Fruit fly (Drosophila melanogaster) whole organism, embryonic: Measurements from ENCODE around the gene fliI.

ENCODE experiments used
- CG10267 ChIP-seq: fragments of 200-800 bp; sonication (Bioruptor generic); optimal IDR thresholded peaks from 2 replicates; lab custom pipeline; 2018; ENCODE audit warnings: missing biosample characterization, mild to moderate bottlenecking, missing genetic modification characterization, moderate library complexity
- CG10979 ChIP-seq: fragments of 200-800 bp; sonication (Bioruptor generic); optimal IDR thresholded peaks from 2 replicates; lab custom pipeline; 2018; ENCODE audit warnings: missing biosample characterization, mild to moderate bottlenecking, missing genetic modification characterization, moderate library complexity
- CG11456 ChIP-seq: fragments of 200-800 bp; sonication (Bioruptor generic); IDR thresholded peaks from 3 replicates; pipeline ENCODE4 v1.3.6; 2022; ENCODE audit warnings: missing biosample characterization, missing genetic modification characterization
- CG12219 ChIP-seq: fragments of 200-800 bp; sonication (Bioruptor generic); optimal IDR thresholded peaks from 3 replicates; lab custom pipeline; 2018; ENCODE audit warnings: missing biosample characterization, mild to moderate bottlenecking, missing genetic modification characterization
- CG12391 ChIP-seq: fragments of 200-800 bp; sonication (Bioruptor generic); optimal IDR thresholded peaks from 3 replicates; lab custom pipeline; 2018; ENCODE audit warnings: missing biosample characterization, mild to moderate bottlenecking, missing genetic modification characterization, moderate library complexity
- CG12659 ChIP-seq: fragments of 200-800 bp; sonication (Bioruptor generic); optimal IDR thresholded peaks from 3 replicates; lab custom pipeline; 2017; ENCODE audit warnings: mild to moderate bottlenecking, missing biosample characterization, missing genetic modification reagents, missing genetic modification characterization
- CG17361 ChIP-seq: fragments of 200-800 bp; sonication (Bioruptor generic); IDR thresholded peaks from 3 replicates; pipeline ENCODE4 v1.3.6; 2022; ENCODE audit warnings: missing biosample characterization, missing genetic modification characterization
- CG31388 ChIP-seq: fragments of 200-800 bp; sonication (Bioruptor generic); optimal IDR thresholded peaks from 2 replicates; lab custom pipeline; 2016; ENCODE audit warnings: missing biosample characterization, missing genetic modification characterization
- CG32772 ChIP-seq: fragments of 200-800 bp; sonication (Bioruptor generic); IDR thresholded peaks from 2 replicates; pipeline ENCODE4 v1.3.6; 2022; ENCODE audit warnings: missing biosample characterization, missing genetic modification characterization
- CG3281 ChIP-seq: fragments of 200-800 bp; sonication (Bioruptor generic); optimal IDR thresholded peaks from 3 replicates; lab custom pipeline; 2017; ENCODE audit warnings: missing biosample characterization, mild to moderate bottlenecking, missing genetic modification characterization
- CG5180 ChIP-seq: fragments of 200-800 bp; sonication (Bioruptor generic); optimal IDR thresholded peaks from 3 replicates; lab custom pipeline; 2017; ENCODE audit warnings: missing biosample characterization, missing genetic modification characterization, mild to moderate bottlenecking, moderate library complexity, missing genetic modification reagents
- CG6813 ChIP-seq: fragments of 200-800 bp; sonication (Bioruptor generic); optimal IDR thresholded peaks from 2 replicates; lab custom pipeline; 2017; ENCODE audit warnings: missing biosample characterization, missing genetic modification characterization, mild to moderate bottlenecking, moderate library complexity, missing genetic modification reagents
- CG7271 ChIP-seq: fragments of 200-800 bp; sonication (Bioruptor generic); optimal IDR thresholded peaks from 2 replicates; lab custom pipeline; 2018; ENCODE audit warnings: missing biosample characterization, mild to moderate bottlenecking, missing genetic modification characterization, moderate library complexity
- CG8281 ChIP-seq: fragments of 200-800 bp; sonication (Bioruptor generic); optimal IDR thresholded peaks from 2 replicates; lab custom pipeline; 2018; ENCODE audit warnings: missing biosample characterization, mild to moderate bottlenecking, missing genetic modification characterization, moderate library complexity
- CG8478 ChIP-seq: fragments of >200 bp; optimal IDR thresholded peaks from 2 replicates; lab custom pipeline; 2018
- CG8924 ChIP-seq: fragments of 200-800 bp; optimal IDR thresholded peaks from 3 replicates; lab custom pipeline; 2019; ENCODE audit warnings: missing biosample characterization, mild to moderate bottlenecking, missing genetic modification characterization, moderate library complexity
- CG9727 ChIP-seq: fragments of 200-800 bp; sonication (Bioruptor generic); optimal IDR thresholded peaks from 3 replicates; lab custom pipeline; 2017; ENCODE audit warnings: missing biosample characterization, mild to moderate bottlenecking, missing genetic modification characterization
- CG9797 ChIP-seq: fragments of 200-800 bp; sonication (Bioruptor generic); optimal IDR thresholded peaks from 3 replicates; lab custom pipeline; 2018; ENCODE audit warnings: missing biosample characterization, mild to moderate bottlenecking, missing genetic modification characterization
- Camta ChIP-seq: fragments of 200-800 bp; sonication (Bioruptor generic); optimal IDR thresholded peaks from 2 replicates; lab custom pipeline; 2016; ENCODE audit warnings: missing biosample characterization, missing genetic modification characterization
- Drgx ChIP-seq: fragments of 200-800 bp; sonication (Bioruptor generic); IDR thresholded peaks from 2 replicates; pipeline ENCODE4 v1.3.6; 2022; ENCODE audit warnings: missing biosample characterization, missing genetic modification characterization
- E2f2 ChIP-seq: fragments of 200-800 bp; sonication (Bioruptor generic); IDR thresholded peaks from 2 replicates; pipeline ENCODE4 v1.3.6; 2022; ENCODE audit warnings: missing biosample characterization, missing genetic modification characterization
- Hey ChIP-seq: fragments of 200-800 bp; sonication (Bioruptor generic); optimal IDR thresholded peaks from 3 replicates; lab custom pipeline; 2018; ENCODE audit warnings: missing biosample characterization, mild to moderate bottlenecking, missing genetic modification characterization
- HmgD ChIP-seq: fragments of 200-800 bp; sonication (Bioruptor generic); optimal IDR thresholded peaks from 3 replicates; lab custom pipeline; 2016; ENCODE audit warnings: missing biosample characterization, missing genetic modification characterization
- Hmx ChIP-seq: fragments of 200-800 bp; sonication (Bioruptor generic); optimal IDR thresholded peaks from 2 replicates; lab custom pipeline; 2016; ENCODE audit warnings: missing biosample characterization, missing genetic modification characterization
- MTF-1 ChIP-seq: fragments of 200-800 bp; sonication (Bioruptor generic); optimal IDR thresholded peaks from 2 replicates; lab custom pipeline; 2018; ENCODE audit warnings: missing biosample characterization, mild to moderate bottlenecking, missing genetic modification characterization, borderline replicate concordance
- Myb ChIP-seq: fragments of 200-800 bp; sonication (Bioruptor generic); optimal IDR thresholded peaks from 2 replicates; lab custom pipeline; 2016; ENCODE audit warnings: missing biosample characterization, missing genetic modification characterization
- NC2α ChIP-seq: fragments of 200-800 bp; sonication (Bioruptor generic); optimal IDR thresholded peaks from 2 replicates; lab custom pipeline; 2016; ENCODE audit warnings: missing biosample characterization, missing genetic modification characterization
- NC2β ChIP-seq: fragments of 200-800 bp; sonication (Bioruptor generic); optimal IDR thresholded peaks from 2 replicates; lab custom pipeline; 2016; ENCODE audit warnings: missing biosample characterization, missing genetic modification characterization
- Nf-YB ChIP-seq: fragments of 200-800 bp; sonication (Bioruptor generic); optimal IDR thresholded peaks from 3 replicates; lab custom pipeline; 2019; ENCODE audit warnings: missing biosample characterization, mild to moderate bottlenecking, missing genetic modification characterization, moderate library complexity
- Oli ChIP-seq: fragments of 200-800 bp; sonication (Bioruptor generic); optimal IDR thresholded peaks from 2 replicates; lab custom pipeline; 2018; ENCODE audit warnings: missing biosample characterization, mild to moderate bottlenecking, missing genetic modification characterization, moderate library complexity
- Ptx1 ChIP-seq: fragments of 200-800 bp; sonication (Bioruptor generic); IDR thresholded peaks from 2 replicates; pipeline ENCODE4 v1.3.6; 2022; ENCODE audit warnings: missing biosample characterization, missing genetic modification characterization
- Rfx ChIP-seq: fragments of 200-800 bp; sonication (Bioruptor generic); IDR thresholded peaks from 2 replicates; pipeline ENCODE4 v1.3.6; 2022; ENCODE audit warnings: missing biosample characterization, missing genetic modification characterization
- ap ChIP-seq: fragments of 200-800 bp; sonication (Bioruptor generic); IDR thresholded peaks from 2 replicates; pipeline ENCODE4 v1.3.6; 2022; ENCODE audit warnings: missing biosample characterization, missing genetic modification characterization
- bsh ChIP-seq, 2 experiments: fragments of 200-800 bp; sonication (Bioruptor generic); optimal IDR thresholded peaks; 2 replicates each; lab custom pipeline; 2017 to 2018; ENCODE audit warnings: mild to moderate bottlenecking in 2 of 2, missing biosample characterization in 2 of 2, missing genetic modification characterization in 2 of 2, moderate library complexity in 1 of 2
- cg ChIP-seq: fragments of 200-800 bp; sonication (Bioruptor generic); optimal IDR thresholded peaks from 3 replicates; lab custom pipeline; 2019; ENCODE audit warnings: missing biosample characterization, mild to moderate bottlenecking, missing genetic modification characterization, moderate library complexity
- chinmo ChIP-seq: fragments of 200-800 bp; sonication (Bioruptor generic); IDR thresholded peaks from 4 replicates; pipeline ENCODE4 v1.3.6; 2022; ENCODE audit warnings: missing biosample characterization, missing genetic modification characterization; ENCODE audit not compliant: partially characterized antibody
- dm ChIP-seq: fragments of 200-800 bp; sonication (Bioruptor generic); optimal IDR thresholded peaks from 3 replicates; lab custom pipeline; 2016; ENCODE audit warnings: missing biosample characterization, missing genetic modification characterization
- ems ChIP-seq: fragments of 200-800 bp; sonication (Bioruptor generic); optimal IDR thresholded peaks from 3 replicates; lab custom pipeline; 2016; ENCODE audit warnings: missing biosample characterization, missing genetic modification characterization
- lola ChIP-seq, 3 experiments: fragments of >200 bp in 2 of 3; fragments of 200-800 bp in 1 of 3; sonication (Bioruptor generic) in 1 of 3; optimal IDR thresholded peaks; 2 replicates each; lab custom pipeline; 2017 to 2019; ENCODE audit warnings: missing biosample characterization in 3 of 3, missing genetic modification characterization in 3 of 3, mild to moderate bottlenecking in 1 of 3, moderate library complexity in 1 of 3
- lov ChIP-seq, 2 experiments: fragments of 200-800 bp in 1 of 2; fragments of >200 bp in 1 of 2; sonication (Bioruptor generic) in 1 of 2; IDR thresholded peaks in 1 of 2; optimal IDR thresholded peaks in 1 of 2; 2 replicates in 1 of 2; 3 replicates in 1 of 2; pipeline versions ENCODE4 v1.3.6 to Lab custom; 2017 to 2022; ENCODE audit warnings: missing biosample characterization in 1 of 2, missing genetic modification characterization in 1 of 2
- mirr ChIP-seq: fragments of 200-800 bp; sonication (Bioruptor generic); optimal IDR thresholded peaks from 3 replicates; lab custom pipeline; 2018; ENCODE audit warnings: missing biosample characterization, mild to moderate bottlenecking, missing genetic modification characterization
- peb ChIP-seq: fragments of 200-800 bp; sonication (Bioruptor generic); IDR thresholded peaks from 2 replicates; pipeline ENCODE4 v1.3.6; 2022; ENCODE audit warnings: missing biosample characterization, missing genetic modification characterization
- pfk ChIP-seq: fragments of 200-800 bp; sonication (Bioruptor generic); optimal IDR thresholded peaks from 2 replicates; lab custom pipeline; 2018; ENCODE audit warnings: missing biosample characterization, mild to moderate bottlenecking, missing genetic modification characterization, moderate library complexity
- pho ChIP-seq: fragments of 200-800 bp; sonication (Bioruptor generic); optimal IDR thresholded peaks from 2 replicates; lab custom pipeline; 2016; ENCODE audit warnings: missing biosample characterization, missing genetic modification characterization
- prd ChIP-seq, 3 experiments: fragments of >200 bp in 2 of 3; fragments of 200-800 bp in 1 of 3; sonication (Bioruptor generic) in 1 of 3; optimal IDR thresholded peaks in 2 of 3; IDR thresholded peaks in 1 of 3; 2 replicates in 2 of 3; 3 replicates in 1 of 3; pipeline versions ENCODE4 v1.3.6 to Lab custom; 2017 to 2022; ENCODE audit warnings: missing biosample characterization in 1 of 3, missing genetic modification characterization in 1 of 3
- tap ChIP-seq: fragments of 200-800 bp; optimal IDR thresholded peaks from 3 replicates; lab custom pipeline; 2019; ENCODE audit warnings: missing biosample characterization, mild to moderate bottlenecking, missing genetic modification characterization, moderate library complexity
- tin ChIP-seq: fragments of 200-800 bp; sonication (Bioruptor generic); optimal IDR thresholded peaks from 3 replicates; lab custom pipeline; 2016; ENCODE audit warnings: missing biosample characterization, missing genetic modification characterization
- trh ChIP-seq: fragments of 200-800 bp; sonication (Bioruptor generic); optimal IDR thresholded peaks from 2 replicates; lab custom pipeline; 2016; ENCODE audit warnings: missing biosample characterization, missing genetic modification characterization

The fliI gene

dm6 chrX:21306485-21307142 is 32.9 kb upstream of the fliI start, which contains the start of gene Abca3 (continued):
- TF ChIP-seq CG5180 (peak; percentile 9), chinmo (GFP tag; lab: Robert Waterston, UW) (no peak), E2f2 (GFP tag; lab: Robert Waterston, UW) (peak; percentile 84), Ptx1 (GFP tag; lab: Robert Waterston, UW) (peak; percentile 68), prd (optimal IDR thresholded peaks at IDR 0.05; lab: Kevin White, UChicago) (no peak), prd (GFP tag; IDR thresholded peaks at IDR 0.05; lab: Robert Waterston, UW) (peak; percentile 70; the same call in 2 of the 3 replicates), Camta (GFP tag; lab: Kevin White, UChicago) (peak; percentile 40), CG8478 (lab: Kevin White, UChicago) (no peak), ap (GFP tag; lab: Robert Waterston, UW) (no peak), Hey (tag; lab: Kevin White, UChicago) (peak; percentile 1), Rfx (peak; percentile 82), CG10979 (tag; lab: Kevin White, UChicago) (peak; percentile 34), Hmx (GFP tag; lab: Kevin White, UChicago) (no peak), cg (GFP tag; lab: Kevin White, UChicago) (peak; percentile 63), CG9797 (no peak), CG3281 (GFP tag; lab: Kevin White, UChicago) (peak; percentile 78), pho (GFP tag; lab: Kevin White, UChicago) (peak; percentile 69), CG32772 (GFP tag; lab: Robert Waterston, UW) (no peak), Oli (peak; percentile 28), mirr (peak; percentile 76), CG7271 (tag; lab: Kevin White, UChicago) (no peak), Myb (GFP tag; lab: Kevin White, UChicago) (peak; percentile 46), peb (no peak), CG12659 (GFP tag; lab: Kevin White, UChicago) (peak; percentile 71), CG10267 (tag; lab: Kevin White, UChicago) (peak; percentile 55), CG17361 (GFP tag; lab: Robert Waterston, UW) (peak; percentile 77), bsh (GFP tag; optimal IDR thresholded peaks at IDR 0.05; lab: Kevin White, UChicago) (peak in 1 of 2 experiments; percentile 44), tin (GFP tag; lab: Kevin White, UChicago) (peak; percentile 57), CG12219 (GFP tag; lab: Kevin White, UChicago) (peak; percentile 48), CG9727 (peak; percentile 41), CG31388 (GFP tag; lab: Kevin White, UChicago) (no peak), Nf-YB (peak; percentile 18), CG6813 (no peak), ems (GFP tag; lab: Kevin White, UChicago) (peak; percentile 32), CG12391 (tag; lab: Kevin White, UChicago) (peak; percentile 70), HmgD (GFP tag; lab: Kevin White, UChicago) (peak; percentile 13), NC2β (peak; percentile 22), lola (GFP tag; optimal IDR thresholded peaks at IDR 0.05; lab: Kevin White, UChicago) (peak in 1 of 3 experiments; percentile 62), CG8924 (tag; lab: Kevin White, UChicago) (peak; percentile 68), NC2α (GFP tag; lab: Kevin White, UChicago) (peak; percentile 1), tap (tag; lab: Kevin White, UChicago) (peak; percentile 24), dm (GFP tag; lab: Kevin White, UChicago) (no peak), MTF-1 (GFP tag; lab: Kevin White, UChicago) (no peak), trh (GFP tag; lab: Kevin White, UChicago) (no peak), Drgx (no peak; the same call in 1 of the 2 replicates), CG11456 (GFP tag; lab: Robert Waterston, UW) (0 out of 3 replicates have a peak, but pooled peaks have one; percentile 48), CG8281 (tag; lab: Kevin White, UChicago) (peak; percentile 2), lov (optimal IDR thresholded peaks at IDR 0.05; lab: Kevin White, UChicago) (no peak), lov (GFP tag; IDR thresholded peaks at IDR 0.05; lab: Robert Waterston, UW) (no peak), pfk (peak; percentile 58)
